Fruit fly (Drosophila melanogaster): ENCODE measurements around the gene CG1544.

DNA sequence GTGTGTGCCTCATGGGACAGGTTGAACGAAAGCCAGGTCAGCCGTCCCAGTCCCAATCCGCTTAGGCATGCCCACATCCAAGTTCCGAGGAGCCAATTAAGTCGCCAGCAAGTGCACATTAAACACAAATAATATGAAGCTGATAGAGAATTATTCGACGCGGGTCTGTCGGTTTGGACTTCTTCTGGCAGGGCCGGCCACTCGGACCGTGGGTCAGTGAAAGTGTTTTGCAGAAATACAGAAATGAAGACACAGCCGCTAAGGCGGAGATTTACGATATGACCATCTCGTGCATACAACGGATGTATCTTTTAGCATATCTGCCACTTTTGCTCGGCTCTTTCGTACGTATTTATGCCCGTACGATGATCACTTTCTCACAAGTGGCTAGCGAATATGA is 51.5 kb downstream of the CG1544 start:
- no peak for TF ChIP-seq EcR (GFP tag; optimal IDR thresholded peaks at IDR 0.05)
- no peak for TF ChIP-seq CG12605 (GFP tag; IDR thresholded peaks at IDR 0.05)
- TF ChIP-seq CG4496 (GFP tag; IDR thresholded peaks at IDR 0.05): no peak
- TF ChIP-seq gl (tag; optimal IDR thresholded peaks at IDR 0.05): no peak
- no peak for TF ChIP-seq CG10348 (GFP tag; IDR thresholded peaks at IDR 0.05)
- no peak for TF ChIP-seq rn (GFP tag; IDR thresholded peaks at IDR 0.05)

Measured in whole organism, pupa.